Worm (Caenorhabditis elegans) whole organism, L3 larva: Measurements from ENCODE around the gene arrd-23.

Experiments
- R02D3.7 ChIP-seq: fragments of 150-350 bp; optimal IDR thresholded peaks from 2 replicates; lab custom pipeline; 2014; ENCODE audit warnings: missing biosample characterization, missing genetic modification characterization
- ZK546.5 ChIP-seq: sonication (generic microtip); optimal IDR thresholded peaks from 2 replicates; lab custom pipeline; 2017; ENCODE audit warnings: missing biosample characterization, missing genetic modification characterization
- aly-2 ChIP-seq: fragments of 150-350 bp; optimal IDR thresholded peaks from 2 replicates; lab custom pipeline; 2014; ENCODE audit warnings: missing biosample characterization, missing genetic modification characterization
- ceh-16 ChIP-seq: sonication (generic microtip); optimal IDR thresholded peaks from 2 replicates; lab custom pipeline; 2017; ENCODE audit warnings: missing biosample characterization, missing genetic modification characterization
- ceh-28 ChIP-seq: fragments of 150-350 bp; optimal IDR thresholded peaks from 2 replicates; lab custom pipeline; 2014; ENCODE audit warnings: missing biosample characterization, missing genetic modification reagents, missing genetic modification characterization
- ceh-82 ChIP-seq: fragments of 150-350 bp; optimal IDR thresholded peaks from 2 replicates; lab custom pipeline; 2014; ENCODE audit warnings: missing biosample characterization, missing genetic modification characterization
- daf-12 ChIP-seq: fragments of 150-350 bp; optimal IDR thresholded peaks from 2 replicates; lab custom pipeline; 2014; ENCODE audit warnings: missing biosample characterization, missing genetic modification reagents, missing genetic modification characterization
- elt-2 ChIP-seq: sonication (generic microtip); optimal IDR thresholded peaks from 2 replicates; lab custom pipeline; 2016; ENCODE audit warnings: missing genetic modification reagents, mild to moderate bottlenecking, missing genetic modification characterization, missing compliant biosample characterization
- elt-3 ChIP-seq, 3 experiments: fragments of 150-350 bp in 1 of 3; sonication (generic microtip) in 2 of 3; optimal IDR thresholded peaks; 2 replicates in 2 of 3; 4 replicates in 1 of 3; lab custom pipeline; 2014 to 2017; ENCODE audit warnings: missing biosample characterization in 3 of 3, missing genetic modification characterization in 3 of 3
- eor-1 ChIP-seq, 2 experiments: fragments of 150-350 bp; optimal IDR thresholded peaks; 2 replicates each; lab custom pipeline; 2014 to 2018; ENCODE audit warnings: missing biosample characterization in 2 of 2, missing genetic modification characterization in 2 of 2
- fkh-10 ChIP-seq: sonication (generic microtip); optimal IDR thresholded peaks from 2 replicates; lab custom pipeline; 2017; ENCODE audit warnings: missing biosample characterization, missing genetic modification reagents, missing genetic modification characterization
- fos-1 ChIP-seq: fragments of 150-350 bp; optimal IDR thresholded peaks from 2 replicates; lab custom pipeline; 2014; ENCODE audit warnings: missing biosample characterization, missing genetic modification characterization
- hmg-11 ChIP-seq: sonication (generic microtip); optimal IDR thresholded peaks from 2 replicates; lab custom pipeline; 2016; ENCODE audit warnings: missing genetic modification characterization, missing compliant biosample characterization
- jun-1 ChIP-seq: fragments of 150-350 bp; optimal IDR thresholded peaks from 2 replicates; lab custom pipeline; 2014; ENCODE audit warnings: missing biosample characterization, missing genetic modification reagents, missing genetic modification characterization
- lin-39 ChIP-seq: fragments of 150-350 bp; optimal IDR thresholded peaks from 2 replicates; lab custom pipeline; 2018; ENCODE audit warnings: missing biosample characterization, missing genetic modification reagents, missing genetic modification characterization
- lsy-12 ChIP-seq: sonication (generic microtip); optimal IDR thresholded peaks from 2 replicates; lab custom pipeline; 2016; ENCODE audit warnings: mild to moderate bottlenecking, missing genetic modification characterization, missing compliant biosample characterization
- mml-1 ChIP-seq: fragments of 150-350 bp; sonication (generic microtip); optimal IDR thresholded peaks from 3 replicates; lab custom pipeline; 2014; ENCODE audit warnings: missing biosample characterization, missing genetic modification characterization
- nfya-1 ChIP-seq: sonication (generic microtip); optimal IDR thresholded peaks from 2 replicates; lab custom pipeline; 2017; ENCODE audit warnings: missing genetic modification characterization, mild to moderate bottlenecking, missing compliant biosample characterization, antibody characterized with exemption, moderate library complexity; ENCODE audit not compliant: insufficient read depth
- nhr-12 ChIP-seq: fragments of 150-350 bp; optimal IDR thresholded peaks from 2 replicates; lab custom pipeline; 2014; ENCODE audit warnings: missing biosample characterization, missing genetic modification characterization
- nhr-23 ChIP-seq: fragments of 150-350 bp; optimal IDR thresholded peaks from 2 replicates; lab custom pipeline; 2014; ENCODE audit warnings: missing biosample characterization, missing genetic modification reagents, missing genetic modification characterization
- nhr-237 ChIP-seq: fragments of 150-350 bp; optimal IDR thresholded peaks from 2 replicates; lab custom pipeline; 2014; ENCODE audit warnings: missing biosample characterization, missing genetic modification characterization
- nhr-25 ChIP-seq: sonication (generic microtip); optimal IDR thresholded peaks from 2 replicates; lab custom pipeline; 2017; ENCODE audit warnings: missing biosample characterization, missing genetic modification characterization
- nhr-28 ChIP-seq: fragments of 150-350 bp; optimal IDR thresholded peaks from 2 replicates; lab custom pipeline; 2014; ENCODE audit warnings: missing biosample characterization, missing genetic modification characterization
- nhr-43 ChIP-seq: sonication (generic microtip); optimal IDR thresholded peaks from 2 replicates; lab custom pipeline; 2016; ENCODE audit warnings: mild to moderate bottlenecking, missing genetic modification characterization, missing compliant biosample characterization; ENCODE audit not compliant: poor library complexity, severe bottlenecking
- nhr-67 ChIP-seq: fragments of 150-350 bp; optimal IDR thresholded peaks from 2 replicates; lab custom pipeline; 2014; ENCODE audit warnings: missing biosample characterization, missing genetic modification characterization
- nhr-77 ChIP-seq: fragments of 150-350 bp; optimal IDR thresholded peaks from 2 replicates; lab custom pipeline; 2014; ENCODE audit warnings: missing biosample characterization, missing genetic modification characterization
- pha-4 ChIP-seq: fragments of 150-350 bp; optimal IDR thresholded peaks from 2 replicates; lab custom pipeline; 2014; ENCODE audit warnings: missing biosample characterization, missing genetic modification reagents, missing genetic modification characterization
- pqm-1 ChIP-seq: fragments of 150-350 bp; optimal IDR thresholded peaks from 2 replicates; lab custom pipeline; 2017; ENCODE audit warnings: missing biosample characterization, missing genetic modification characterization, inconsistent platforms
- sea-2 ChIP-seq: fragments of 150-350 bp; sonication (generic microtip); optimal IDR thresholded peaks from 4 replicates; lab custom pipeline; 2014; ENCODE audit warnings: missing biosample characterization, missing genetic modification reagents, missing genetic modification characterization
- skn-1 ChIP-seq: fragments of 150-350 bp; optimal IDR thresholded peaks from 2 replicates; lab custom pipeline; 2014; ENCODE audit warnings: missing biosample characterization, missing genetic modification characterization
- unc-39 ChIP-seq: sonication (generic microtip); optimal IDR thresholded peaks from 4 replicates; lab custom pipeline; 2017; ENCODE audit warnings: missing biosample characterization, missing genetic modification characterization
- unc-62 ChIP-seq: fragments of 150-350 bp; sonication (generic microtip); optimal IDR thresholded peaks from 4 replicates; lab custom pipeline; 2014; ENCODE audit warnings: missing biosample characterization, missing genetic modification reagents, missing genetic modification characterization
- zag-1 ChIP-seq: fragments of 150-350 bp; optimal IDR thresholded peaks from 2 replicates; lab custom pipeline; 2014; ENCODE audit warnings: missing biosample characterization, missing genetic modification characterization
- ztf-4 ChIP-seq: fragments of 150-350 bp; optimal IDR thresholded peaks from 2 replicates; lab custom pipeline; 2014; ENCODE audit warnings: missing biosample characterization, missing genetic modification characterization

arrd-23 gene

DNA sequence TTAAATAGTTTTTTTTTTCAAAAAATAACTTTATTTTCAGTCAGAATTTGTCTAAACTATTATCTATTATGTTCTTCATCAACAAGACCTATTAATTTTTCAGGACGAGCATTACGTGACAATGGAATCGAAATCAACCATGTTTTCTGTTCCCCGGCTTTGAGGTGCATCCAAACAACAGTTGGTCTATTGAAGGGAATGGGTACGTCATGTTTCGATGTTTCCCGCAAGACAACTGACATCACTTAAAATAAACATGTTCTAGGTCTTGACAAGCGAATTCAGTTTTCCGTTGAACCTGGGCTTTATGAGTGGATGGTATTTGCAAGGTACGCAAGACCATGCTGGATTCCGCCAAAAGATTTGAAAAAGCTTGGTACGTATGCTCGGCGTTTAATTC, 9.5 kb downstream of the arrd-23 start:
- no peak for TF ChIP-seq elt-3 (tag; optimal IDR thresholded peaks at IDR 0.05; lab: Kevin White, UChicago)
- TF ChIP-seq, all 47 proteins: peak for 0

DNA sequence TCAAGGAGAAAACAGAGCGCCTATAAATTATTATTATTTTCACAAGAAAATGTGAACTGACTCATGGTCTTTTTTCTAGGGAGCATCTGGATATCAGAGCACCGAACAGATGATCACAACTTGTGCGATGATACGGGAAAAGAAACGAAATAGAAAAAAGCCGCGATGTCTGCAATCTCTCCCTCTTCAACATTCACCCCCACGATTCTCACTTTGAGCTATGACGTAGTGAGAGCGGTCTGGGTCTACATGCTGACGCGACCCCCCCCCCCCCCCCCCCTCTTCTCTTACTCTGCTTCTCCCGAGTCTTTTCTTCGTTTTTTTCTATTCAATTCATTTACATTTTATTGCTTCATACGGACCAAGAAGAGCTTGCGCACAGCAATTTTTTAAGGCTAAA, 13.9 kb downstream of the arrd-23 start:
- TF ChIP-seq hmg-11 (tag; lab: Kevin White, UChicago) = peak; percentile 44
- TF ChIP-seq nhr-25 = no peak
- TF ChIP-seq nhr-67 (tag; lab: Kevin White, UChicago) = no peak
- peak; percentile 52 for TF ChIP-seq elt-2 (tag; lab: Kevin White, UChicago)
- TF ChIP-seq pha-4 (tag; lab: Kevin White, UChicago) = peak; percentile 54
- no peak for TF ChIP-seq nhr-237 (tag; lab: Kevin White, UChicago)
- TF ChIP-seq nfya-1 (tag; lab: Kevin White, UChicago) = peak; percentile 38

DNA sequence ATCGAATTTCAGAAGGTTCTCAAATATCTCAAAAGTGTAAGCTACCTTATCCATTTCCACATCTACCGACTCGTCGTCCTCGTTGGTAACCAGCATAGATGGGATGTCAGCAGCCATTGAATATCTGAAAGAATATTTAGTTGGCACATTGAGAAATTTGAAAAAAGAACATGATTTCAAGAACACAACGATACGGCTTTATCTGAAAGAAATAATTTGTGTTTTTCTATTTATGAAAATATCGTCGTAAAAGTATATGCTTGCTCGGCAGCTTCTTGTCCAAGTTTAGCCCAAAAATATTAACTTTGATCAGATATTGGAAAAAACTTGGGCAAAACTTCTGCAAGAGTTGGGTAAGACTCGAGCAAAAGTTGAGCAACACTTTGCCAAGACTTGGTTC, 14.9 kb downstream of the arrd-23 start, which contains the start of gene T07F12.4:
Gene T07F12.4 (minus strand): TSS at position 130 of the 400 bp plus-strand sequence.
- no peak for TF ChIP-seq nhr-23 (tag; lab: Kevin White, UChicago)
- TF ChIP-seq ceh-16 = no peak
- TF ChIP-seq ZK546.5 (tag; lab: Kevin White, UChicago) = no peak
- no peak for TF ChIP-seq fkh-10 (GFP tag; lab: Kevin White, UChicago)
- TF ChIP-seq ceh-82 (tag; lab: Kevin White, UChicago) = no peak
- no peak for TF ChIP-seq unc-39 (tag; lab: Kevin White, UChicago)
- TF ChIP-seq mml-1 (tag; lab: Kevin White, UChicago) = no peak

DNA sequence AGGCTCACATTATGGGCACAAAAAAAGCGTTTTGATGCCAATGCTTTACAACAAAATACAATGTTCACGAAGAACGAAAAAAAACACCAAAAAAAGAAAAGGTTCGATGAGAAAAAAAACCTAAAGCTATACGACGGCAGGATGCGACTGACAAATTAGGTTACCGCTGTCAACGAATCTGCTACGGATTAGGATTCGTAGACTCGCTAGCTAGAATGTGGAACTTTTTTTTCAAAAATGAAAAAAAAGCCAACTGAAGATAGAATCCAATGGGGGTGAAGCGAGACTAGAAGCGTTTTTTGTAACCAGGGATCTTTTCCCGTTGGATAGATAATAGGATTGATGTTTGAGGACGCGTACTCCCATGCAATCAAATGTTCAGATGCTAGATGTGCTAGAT, 16.2 kb downstream of the arrd-23 start:
- TF ChIP-seq fkh-10 (GFP tag; lab: Kevin White, UChicago) (peak; percentile 89), jun-1 (tag; lab: Kevin White, UChicago) (no peak)

DNA sequence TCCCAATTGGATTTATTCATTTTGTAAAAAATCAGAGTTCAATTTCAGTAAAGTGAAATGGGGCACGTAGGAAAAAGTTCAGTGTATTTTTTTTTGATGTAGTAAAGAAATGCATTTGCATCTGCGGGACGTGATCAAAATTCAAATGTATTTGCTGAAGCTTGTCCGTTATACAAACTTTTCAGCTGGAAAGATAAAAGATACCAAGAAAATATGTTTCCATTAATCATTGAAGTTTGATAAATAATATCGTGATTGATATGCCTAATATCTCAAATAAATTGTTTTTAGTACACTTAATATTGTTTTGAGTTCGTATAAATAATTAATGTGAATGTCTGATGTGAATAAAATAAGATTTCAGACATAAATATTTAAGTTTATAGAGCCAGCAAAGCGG, 16.6 kb downstream of the arrd-23 start:
- TF ChIP-seq zag-1 (tag; lab: Kevin White, UChicago) = no peak
- TF ChIP-seq aly-2 (tag; lab: Kevin White, UChicago) = no peak
- TF ChIP-seq nhr-43 (tag; lab: Kevin White, UChicago) = no peak
- TF ChIP-seq unc-39 (tag; lab: Kevin White, UChicago) = no peak
- TF ChIP-seq pqm-1 (tag; lab: Kevin White, UChicago) = no peak
- TF ChIP-seq unc-62 (GFP tag; lab: Kevin White, UChicago) = no peak
- TF ChIP-seq pha-4 (tag; lab: Kevin White, UChicago) = no peak
- TF ChIP-seq skn-1 (tag; lab: Kevin White, UChicago) = no peak
- no peak for TF ChIP-seq R02D3.7
- TF ChIP-seq ZK546.5 (tag; lab: Kevin White, UChicago) = no peak
- no peak for TF ChIP-seq elt-2 (tag; lab: Kevin White, UChicago)
- no peak for TF ChIP-seq fos-1 (tag; lab: Kevin White, UChicago)
- no peak for TF ChIP-seq ceh-16
- TF ChIP-seq lin-39 = no peak
- no peak for TF ChIP-seq ztf-4 (tag; lab: Kevin White, UChicago)
- no peak for TF ChIP-seq mml-1 (tag; lab: Kevin White, UChicago)
- TF ChIP-seq elt-3 (tag; optimal IDR thresholded peaks at IDR 0.05; lab: Kevin White, UChicago) = no peak

DNA sequence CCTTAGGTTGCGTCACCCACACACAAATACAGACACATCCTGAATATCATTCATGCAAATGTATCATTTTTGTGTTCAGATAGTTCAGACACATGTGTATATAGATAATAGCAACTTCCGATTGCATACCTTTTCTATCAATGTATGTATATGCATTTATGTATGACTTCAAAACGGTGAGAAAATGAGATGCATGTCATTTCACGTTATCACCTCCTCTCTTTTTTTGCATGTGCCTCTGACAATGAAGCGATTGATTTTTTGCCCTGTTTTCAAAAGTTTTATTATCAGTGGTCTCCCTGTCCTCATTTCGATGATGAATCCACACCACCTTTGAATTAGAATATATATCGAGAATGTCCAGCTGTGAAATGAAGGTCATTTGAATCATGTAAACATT, 20.1 kb downstream of the arrd-23 start, which contains the start of gene K05B2.2:
Gene K05B2.2 (plus strand): TSS at position 278 of the 400 bp plus-strand sequence.
- TF ChIP-seq pqm-1 (tag; lab: Kevin White, UChicago) (peak; percentile 45), nhr-25 (no peak), ceh-28 (tag; lab: Kevin White, UChicago) (no peak), elt-2 (tag; lab: Kevin White, UChicago) (peak; percentile 80), ztf-4 (tag; lab: Kevin White, UChicago) (no peak), lsy-12 (no peak)
- TF ChIP-seq, all 47 proteins: peak for 2

DNA sequence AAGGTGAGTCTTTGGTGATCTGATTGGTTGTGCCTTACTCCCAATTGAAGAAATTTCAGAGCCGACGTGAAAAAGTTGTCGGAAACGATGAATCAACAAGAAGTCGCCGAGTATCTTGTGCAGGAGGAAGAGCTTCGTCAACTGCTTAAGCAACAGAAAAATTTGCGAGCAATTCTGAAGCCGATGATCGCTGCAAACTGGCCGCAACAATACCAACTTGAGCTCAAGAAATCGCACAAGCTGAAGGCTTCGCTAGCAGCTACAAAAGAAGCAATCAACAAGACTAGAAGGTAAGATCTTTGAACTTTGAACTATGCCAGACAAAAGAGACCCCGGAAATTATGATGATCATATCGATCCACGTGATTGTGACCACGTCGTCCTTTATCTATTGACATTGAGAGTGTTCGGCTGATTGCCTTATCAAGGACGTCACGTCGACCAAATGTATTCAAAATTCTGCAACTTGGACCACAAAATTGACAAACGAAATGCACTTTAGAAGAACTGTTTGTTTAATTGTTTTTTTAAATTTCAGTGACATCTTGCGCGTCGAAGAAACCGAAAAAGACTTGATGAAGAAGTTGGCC, 25.6 kb downstream of the arrd-23 start:
- TF ChIP-seq daf-12 (no peak), nfya-1 (tag; lab: Kevin White, UChicago) (no peak), fos-1 (tag; lab: Kevin White, UChicago) (no peak), nhr-12 (tag; lab: Kevin White, UChicago) (no peak), eor-1 (tag; optimal IDR thresholded peaks at IDR 0.05; lab: Kevin White, UChicago) (no peak), jun-1 (tag; lab: Kevin White, UChicago) (no peak), elt-2 (tag; lab: Kevin White, UChicago) (no peak), ceh-28 (tag; lab: Kevin White, UChicago) (no peak), nhr-28 (tag; lab: Kevin White, UChicago) (no peak), ceh-82 (tag; lab: Kevin White, UChicago) (no peak), nhr-77 (no peak), sea-2 (GFP tag; lab: Kevin White, UChicago) (no peak), nhr-23 (tag; lab: Kevin White, UChicago) (no peak)
